Worm (Caenorhabditis elegans) whole organism, L1 larva: ENCODE measurements around the gene F54D5.7.

Experiments used
- ama-1 ChIP-seq: fragments of 150-350 bp; optimal IDR thresholded peaks from 2 replicates; lab custom pipeline; 2014
- ceh-90 ChIP-seq: sonication (generic microtip); optimal IDR thresholded peaks from 2 replicates; lab custom pipeline; 2016; ENCODE audit warnings: missing genetic modification characterization, missing compliant biosample characterization
- egl-27 ChIP-seq, 2 experiments: fragments of 150-350 bp in 1 of 2; sonication (generic microtip); optimal IDR thresholded peaks; 3 replicates each; lab custom pipeline; 2017 to 2018; ENCODE audit warnings: missing biosample characterization in 2 of 2, missing genetic modification characterization in 2 of 2, missing genetic modification reagents in 2 of 2
- elt-2 ChIP-seq: sonication (generic microtip); optimal IDR thresholded peaks from 2 replicates; lab custom pipeline; 2016; ENCODE audit warnings: missing genetic modification characterization, mild to moderate bottlenecking, inconsistent platforms, missing compliant biosample characterization, missing genetic modification reagents
- fkh-10 ChIP-seq: sonication (generic microtip); optimal IDR thresholded peaks from 2 replicates; lab custom pipeline; 2017; ENCODE audit warnings: missing biosample characterization, missing genetic modification reagents, missing genetic modification characterization
- nhr-11 ChIP-seq: fragments of 150-350 bp; optimal IDR thresholded peaks from 2 replicates; lab custom pipeline; 2014; ENCODE audit warnings: missing biosample characterization, missing genetic modification characterization
- nhr-12 ChIP-seq: sonication (generic microtip); optimal IDR thresholded peaks from 2 replicates; lab custom pipeline; 2017; ENCODE audit warnings: missing biosample characterization, missing genetic modification characterization
- nhr-28 ChIP-seq: fragments of 150-350 bp; optimal IDR thresholded peaks from 2 replicates; lab custom pipeline; 2014; ENCODE audit warnings: missing biosample characterization, missing genetic modification characterization
- pag-3 ChIP-seq: sonication (generic microtip); optimal IDR thresholded peaks from 2 replicates; lab custom pipeline; 2017; ENCODE audit warnings: missing genetic modification characterization, mild to moderate bottlenecking, missing compliant biosample characterization, antibody characterized with exemption, borderline replicate concordance; ENCODE audit not compliant: insufficient read depth
- skn-1 ChIP-seq: fragments of 150-350 bp; optimal IDR thresholded peaks from 2 replicates; lab custom pipeline; 2014; ENCODE audit warnings: missing biosample characterization, missing genetic modification characterization
- unc-62 ChIP-seq: fragments of 150-350 bp; optimal IDR thresholded peaks from 2 replicates; lab custom pipeline; 2014; ENCODE audit warnings: missing biosample characterization, missing genetic modification reagents, missing genetic modification characterization

- TF ChIP-seq nhr-12 (tag; lab: Kevin White, UChicago) (no peak), unc-62 (GFP tag; lab: Kevin White, UChicago) (no peak), elt-2 (tag; lab: Kevin White, UChicago) (no peak), egl-27 (tag; optimal IDR thresholded peaks at IDR 0.05; lab: Kevin White, UChicago) (no peak), fkh-10 (GFP tag; lab: Kevin White, UChicago) (no peak), ama-1 (lab: Kevin White, UChicago) (no peak), ceh-90 (tag; lab: Kevin White, UChicago) (no peak), pag-3 (tag; lab: Kevin White, UChicago) (no peak), nhr-11 (tag; lab: Kevin White, UChicago) (no peak), nhr-28 (tag; lab: Kevin White, UChicago) (no peak), skn-1 (tag; lab: Kevin White, UChicago) (no peak)
These were observed 35.4 kb downstream of the F54D5.7 start, which contains the start of gene ints-7 for ce11 chrII:11582698-11583097.
